Worm (Caenorhabditis elegans) whole organism, L1 larva: ENCODE results near the gene K01D12.7.

Experiments
- F16B12.6 ChIP-seq: fragments of 150-350 bp; optimal IDR thresholded peaks from 2 replicates; lab custom pipeline; 2014; ENCODE audit warnings: missing biosample characterization, missing genetic modification characterization
- Y116A8C.19 ChIP-seq: sonication (generic microtip); optimal IDR thresholded peaks from 2 replicates; lab custom pipeline; 2016; ENCODE audit warnings: missing compliant biosample characterization, missing genetic modification characterization, borderline replicate concordance
- aha-1 ChIP-seq: fragments of 150-350 bp; optimal IDR thresholded peaks from 2 replicates; lab custom pipeline; 2014; ENCODE audit warnings: missing biosample characterization, missing genetic modification characterization
- alr-1 ChIP-seq: fragments of 200-800 bp; sonication (Bioruptor generic); optimal IDR thresholded peaks from 2 replicates; lab custom pipeline; 2018; ENCODE audit warnings: borderline replicate concordance, mild to moderate bottlenecking, missing genetic modification characterization, missing compliant biosample characterization
- aly-2 ChIP-seq: fragments of 150-350 bp; optimal IDR thresholded peaks from 2 replicates; lab custom pipeline; 2014; ENCODE audit warnings: missing biosample characterization, missing genetic modification characterization
- ces-1 ChIP-seq: fragments of 150-350 bp; optimal IDR thresholded peaks from 2 replicates; lab custom pipeline; 2014; ENCODE audit warnings: missing biosample characterization, missing genetic modification reagents, missing genetic modification characterization
- dpl-1 ChIP-seq, 3 experiments: fragments of 150-350 bp in 2 of 3; sonication (generic microtip) in 1 of 3; optimal IDR thresholded peaks; 2 replicates each; lab custom pipeline; 2014 to 2017; ENCODE audit warnings: missing biosample characterization in 3 of 3, missing genetic modification characterization in 3 of 3, missing genetic modification reagents in 3 of 3
- dsc-1 ChIP-seq: sonication (generic microtip); optimal IDR thresholded peaks from 2 replicates; lab custom pipeline; 2016; ENCODE audit warnings: mild to moderate bottlenecking, missing genetic modification characterization, missing compliant biosample characterization
- efl-1 ChIP-seq, 4 experiments: fragments of 150-350 bp; optimal IDR thresholded peaks in 3 of 4; peaks in 1 of 4; 1 replicate in 1 of 4; 2 replicates in 3 of 4; lab custom pipeline; 2014; ENCODE audit warnings: missing biosample characterization in 2 of 4, missing genetic modification characterization in 2 of 4, missing genetic modification reagents in 2 of 4
- egl-27 ChIP-seq, 2 experiments: fragments of 150-350 bp in 1 of 2; sonication (generic microtip); optimal IDR thresholded peaks; 3 replicates each; lab custom pipeline; 2017 to 2018; ENCODE audit warnings: missing biosample characterization in 2 of 2, missing genetic modification characterization in 2 of 2, missing genetic modification reagents in 2 of 2
- ets-5 ChIP-seq: fragments of 200-800 bp; sonication (Bioruptor generic); IDR thresholded peaks from 2 replicates; pipeline ENCODE4 v1.3.6; 2022; ENCODE audit warnings: missing genetic modification characterization, missing compliant biosample characterization
- fkh-4 ChIP-seq: sonication (generic microtip); optimal IDR thresholded peaks from 2 replicates; lab custom pipeline; 2016; ENCODE audit warnings: missing compliant biosample characterization, missing genetic modification characterization, borderline replicate concordance
- fkh-8 ChIP-seq: sonication (generic microtip); optimal IDR thresholded peaks from 2 replicates; lab custom pipeline; 2016; ENCODE audit warnings: mild to moderate bottlenecking, missing genetic modification characterization, missing compliant biosample characterization
- fos-1 ChIP-seq: fragments of 150-350 bp; optimal IDR thresholded peaks from 2 replicates; lab custom pipeline; 2014; ENCODE audit warnings: missing biosample characterization, missing genetic modification characterization
- grh-1 ChIP-seq: fragments of 200-800 bp; sonication (Bioruptor generic); IDR thresholded peaks from 2 replicates; pipeline ENCODE4 v1.3.6; 2022; ENCODE audit warnings: missing genetic modification reagents, missing genetic modification characterization, missing compliant biosample characterization
- hlh-4 ChIP-seq: sonication (generic microtip); optimal IDR thresholded peaks from 2 replicates; lab custom pipeline; 2016; ENCODE audit warnings: mild to moderate bottlenecking, missing genetic modification characterization, missing compliant biosample characterization
- hpl-2 ChIP-seq: fragments of 150-350 bp; optimal IDR thresholded peaks from 2 replicates; lab custom pipeline; 2014; ENCODE audit warnings: missing biosample characterization, missing genetic modification reagents, missing genetic modification characterization
- jun-1 ChIP-seq: fragments of 150-350 bp; optimal IDR thresholded peaks from 2 replicates; lab custom pipeline; 2014; ENCODE audit warnings: missing biosample characterization, missing genetic modification reagents, missing genetic modification characterization
- lin-13 ChIP-seq: fragments of 150-350 bp; optimal IDR thresholded peaks from 2 replicates; lab custom pipeline; 2014; ENCODE audit warnings: missing biosample characterization, missing genetic modification reagents, missing genetic modification characterization
- lin-15B ChIP-seq: fragments of 150-350 bp; sonication (generic microtip); optimal IDR thresholded peaks from 3 replicates; lab custom pipeline; 2014; ENCODE audit warnings: missing biosample characterization, missing genetic modification characterization
- lin-39 ChIP-seq: fragments of 150-350 bp; optimal IDR thresholded peaks from 2 replicates; lab custom pipeline; 2014; ENCODE audit warnings: missing biosample characterization, missing genetic modification reagents, missing genetic modification characterization
- lir-3 ChIP-seq: sonication (generic microtip); optimal IDR thresholded peaks from 2 replicates; lab custom pipeline; 2016; ENCODE audit warnings: mild to moderate bottlenecking, missing genetic modification characterization, moderate library complexity, missing compliant biosample characterization; ENCODE audit not compliant: poor library complexity
- mab-9 ChIP-seq: fragments of 200-800 bp; sonication (Bioruptor generic); IDR thresholded peaks from 2 replicates; pipeline ENCODE4 v1.3.6; 2022; ENCODE audit warnings: missing genetic modification reagents, missing genetic modification characterization, missing compliant biosample characterization
- nhr-11 ChIP-seq: fragments of 150-350 bp; optimal IDR thresholded peaks from 2 replicates; lab custom pipeline; 2014; ENCODE audit warnings: missing biosample characterization, missing genetic modification characterization
- nhr-47 ChIP-seq: sonication (generic microtip); optimal IDR thresholded peaks from 2 replicates; lab custom pipeline; 2016; ENCODE audit warnings: mild to moderate bottlenecking, missing genetic modification characterization, moderate library complexity, missing compliant biosample characterization
- nhr-76 ChIP-seq: sonication (generic microtip); optimal IDR thresholded peaks from 2 replicates; lab custom pipeline; 2017; ENCODE audit warnings: missing biosample characterization, missing genetic modification characterization
- nhr-90 ChIP-seq: sonication (generic microtip); optimal IDR thresholded peaks from 2 replicates; lab custom pipeline; 2016; ENCODE audit warnings: mild to moderate bottlenecking, missing genetic modification characterization, missing compliant biosample characterization; ENCODE audit not compliant: poor library complexity
- pax-3 ChIP-seq: fragments of 200-800 bp; sonication (Bioruptor generic); optimal IDR thresholded peaks from 2 replicates; lab custom pipeline; 2018; ENCODE audit warnings: mild to moderate bottlenecking, missing genetic modification characterization, moderate library complexity, missing compliant biosample characterization
- snpc-4 ChIP-seq: fragments of 150-350 bp; optimal IDR thresholded peaks from 2 replicates; lab custom pipeline; 2014; ENCODE audit warnings: missing biosample characterization, missing genetic modification characterization
- snu-23 ChIP-seq: sonication (generic microtip); optimal IDR thresholded peaks from 2 replicates; lab custom pipeline; 2016; ENCODE audit warnings: missing genetic modification characterization, missing compliant biosample characterization
- sptf-1 ChIP-seq: fragments of 150-350 bp; optimal IDR thresholded peaks from 2 replicates; lab custom pipeline; 2014; ENCODE audit warnings: missing biosample characterization, missing genetic modification characterization
- swsn-7 ChIP-seq: sonication (generic microtip); optimal IDR thresholded peaks from 2 replicates; lab custom pipeline; 2016; ENCODE audit warnings: missing genetic modification characterization, missing compliant biosample characterization
- tlp-1 ChIP-seq: fragments of 150-350 bp; optimal IDR thresholded peaks from 2 replicates; lab custom pipeline; 2014; ENCODE audit warnings: missing biosample characterization, missing genetic modification characterization
- unc-30 ChIP-seq: sonication (generic microtip); optimal IDR thresholded peaks from 2 replicates; lab custom pipeline; 2017; ENCODE audit warnings: missing biosample characterization, missing genetic modification characterization
- unc-62 ChIP-seq: fragments of 150-350 bp; optimal IDR thresholded peaks from 2 replicates; lab custom pipeline; 2014; ENCODE audit warnings: missing biosample characterization, missing genetic modification reagents, missing genetic modification characterization
- unc-98 ChIP-seq: fragments of 200-800 bp; sonication (Bioruptor generic); IDR thresholded peaks from 2 replicates; pipeline ENCODE4 v1.3.6; 2022; ENCODE audit warnings: missing genetic modification characterization, missing compliant biosample characterization
- vab-15 ChIP-seq: sonication (generic microtip); optimal IDR thresholded peaks from 2 replicates; lab custom pipeline; 2017; ENCODE audit warnings: missing genotype, mild to moderate bottlenecking, missing genetic modification characterization, missing compliant biosample characterization
- zip-4 ChIP-seq: fragments of 200-800 bp; sonication (Bioruptor generic); optimal IDR thresholded peaks from 2 replicates; lab custom pipeline; 2018; ENCODE audit warnings: mild to moderate bottlenecking, missing genetic modification characterization, moderate library complexity, missing compliant biosample characterization

The K01D12.7 gene

ce11 chrV:12433717-12434116 is 32.4 kb upstream of the K01D12.7 start, which contains the start of gene srh-25:
Gene srh-25, minus strand, starts transcription at chrV:12433817.
- TF ChIP-seq Y116A8C.19 (tag; lab: Kevin White, UChicago) (no peak), nhr-76 (tag; lab: Kevin White, UChicago) (no peak), hpl-2 (GFP tag; lab: Kevin White, UChicago) (no peak), hlh-4 (tag; lab: Kevin White, UChicago) (peak; percentile 60), unc-62 (GFP tag; lab: Kevin White, UChicago) (no peak), ces-1 (GFP tag; lab: Kevin White, UChicago) (no peak)

DNA sequence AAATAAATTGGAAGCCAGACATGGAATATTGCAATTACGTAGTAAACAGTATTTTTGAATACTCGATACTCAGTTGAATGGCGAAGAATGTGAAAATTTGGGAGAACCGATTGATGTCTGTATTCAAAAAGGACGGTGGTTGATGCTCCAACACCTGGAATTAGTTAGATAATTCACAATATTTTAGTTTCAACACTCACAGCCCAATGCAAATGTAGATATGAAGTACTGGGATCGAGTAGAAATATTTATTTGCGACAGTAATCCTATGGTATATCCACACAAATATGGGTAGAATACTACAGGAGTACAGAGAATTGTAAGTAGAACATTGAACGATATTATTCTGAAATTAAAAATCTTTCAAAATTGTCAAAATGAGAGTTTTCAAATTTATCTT is 31.8 kb upstream of the K01D12.7 start:
- TF ChIP-seq jun-1 (tag; lab: Kevin White, UChicago) (no peak), unc-30 (tag; lab: Kevin White, UChicago) (no peak), Y116A8C.19 (tag; lab: Kevin White, UChicago) (no peak), dpl-1 (GFP tag; optimal IDR thresholded peaks at IDR 0.05; lab: Kevin White, UChicago) (no peak), aha-1 (tag; lab: Kevin White, UChicago) (no peak), fkh-4 (tag; lab: Kevin White, UChicago) (no peak), fos-1 (tag; lab: Kevin White, UChicago) (no peak), unc-98 (GFP tag; lab: Robert Waterston, UW) (no peak), lin-39 (tag; lab: Kevin White, UChicago) (no peak)
- TF ChIP-seq, all 84 proteins: peak for 0

DNA sequence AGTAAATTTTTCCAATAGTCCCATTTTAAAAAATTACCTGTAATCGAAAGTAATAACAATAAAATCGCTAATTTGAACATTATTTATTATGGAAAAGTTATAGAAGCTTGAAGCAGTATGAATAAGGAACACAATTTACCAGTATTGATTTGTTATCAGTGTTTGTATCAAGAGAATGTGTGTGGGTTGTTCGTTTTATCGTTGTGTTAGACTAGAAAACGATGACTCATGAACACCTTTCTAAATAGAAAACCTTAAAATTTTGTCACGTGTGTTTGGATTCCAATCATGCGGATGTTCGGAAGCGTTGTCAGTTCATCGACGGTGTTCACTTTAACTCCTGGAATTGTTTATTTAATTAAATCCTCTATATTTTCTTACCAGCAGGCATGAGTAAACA is 30.8 kb upstream of the K01D12.7 start, which contains the start of gene C54D10.13:
TSS of gene C54D10.13 (minus strand) at position 179 of the 400 bp plus-strand sequence.
- TF ChIP-seq egl-27 (tag; optimal IDR thresholded peaks at IDR 0.05; lab: Kevin White, UChicago) (no peak), grh-1 (GFP tag; lab: Robert Waterston, UW) (no peak), dpl-1 (GFP tag; optimal IDR thresholded peaks at IDR 0.05; lab: Kevin White, UChicago) (no peak), snpc-4 (tag; lab: Kevin White, UChicago) (no peak), lin-13 (GFP tag; lab: Kevin White, UChicago) (no peak), swsn-7 (tag; lab: Kevin White, UChicago) (no peak), lin-15B (tag; lab: Kevin White, UChicago) (no peak), nhr-90 (tag; lab: Kevin White, UChicago) (no peak), vab-15 (tag; lab: Kevin White, UChicago) (no peak), ets-5 (GFP tag; lab: Robert Waterston, UW) (no peak), mab-9 (GFP tag; lab: Robert Waterston, UW) (no peak), dsc-1 (tag; lab: Kevin White, UChicago) (no peak), aly-2 (tag; lab: Kevin White, UChicago) (no peak), snu-23 (GFP tag; lab: Kevin White, UChicago) (no peak), Y116A8C.19 (tag; lab: Kevin White, UChicago) (no peak), alr-1 (tag; lab: Kevin White, UChicago) (no peak)

DNA sequence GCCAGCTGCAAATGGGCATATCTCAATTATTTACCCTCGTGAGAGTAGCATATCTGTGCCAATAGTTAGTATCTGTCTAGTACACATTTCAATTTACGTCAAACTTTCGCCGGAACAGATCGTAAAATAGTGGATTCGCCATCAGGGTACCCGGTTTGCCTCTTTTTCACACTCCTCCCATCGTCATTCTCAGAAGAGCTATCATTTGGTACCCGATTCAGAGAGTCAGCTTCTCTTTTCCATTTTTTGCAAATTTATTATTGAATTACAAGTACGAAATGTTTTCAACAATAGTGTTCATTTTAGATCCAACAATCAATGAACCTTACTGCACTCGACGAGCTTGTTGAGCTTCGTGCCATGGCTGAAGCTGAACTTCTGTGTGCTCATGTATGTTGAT is 27.8 kb upstream of the K01D12.7 start, which contains the start of gene C54D10.5:
TSS of gene C54D10.5 (plus strand) at position 301 of the 400 bp plus-strand sequence.
- TF ChIP-seq efl-1 (optimal IDR thresholded peaks at IDR 0.05; lab: Kevin White, UChicago) (no peak), efl-1 (GFP tag; optimal IDR thresholded peaks at IDR 0.05 in 1 of 2; lab: Kevin White, UChicago) (no peak), lir-3 (tag; lab: Kevin White, UChicago) (no peak), sptf-1 (no peak)

ce11 chrV:12427826-12428225 is 26.5 kb upstream of the K01D12.7 start:
- peak; percentile 51 for TF ChIP-seq dsc-1 (tag; lab: Kevin White, UChicago)
- TF ChIP-seq F16B12.6: no peak
- TF ChIP-seq fos-1 (tag; lab: Kevin White, UChicago): no peak
- TF ChIP-seq unc-98 (GFP tag; lab: Robert Waterston, UW): no peak
- no peak for TF ChIP-seq fkh-8 (tag; lab: Kevin White, UChicago)
- TF ChIP-seq snpc-4 (tag; lab: Kevin White, UChicago): no peak
- TF ChIP-seq nhr-47 (tag; lab: Kevin White, UChicago): no peak
- TF ChIP-seq pax-3 (tag; lab: Kevin White, UChicago): peak; percentile 70
- TF ChIP-seq zip-4: no peak
- no peak for TF ChIP-seq nhr-11
- TF ChIP-seq tlp-1: no peak
